Fruit fly (Drosophila melanogaster) whole organism, prepupa: ENCODE measurements around the gene CG11309.

Source experiments
- Blimp-1 ChIP-seq: fragments of 200-800 bp; sonication (Bioruptor generic); optimal IDR thresholded peaks from 3 replicates; lab custom pipeline; 2017; ENCODE audit warnings: missing biosample characterization, missing genetic modification characterization, mild to moderate bottlenecking, moderate library complexity, missing genetic modification reagents
- CG10631 ChIP-seq: fragments of 200-800 bp; sonication (Bioruptor generic); optimal IDR thresholded peaks from 2 replicates; lab custom pipeline; 2016; ENCODE audit warnings: missing biosample characterization, missing genetic modification characterization
- CG11762 ChIP-seq: fragments of 200-800 bp; sonication (Bioruptor generic); optimal IDR thresholded peaks from 3 replicates; lab custom pipeline; 2016; ENCODE audit warnings: missing biosample characterization, missing genetic modification characterization; ENCODE audit not compliant: insufficient read depth
- CG11902 ChIP-seq: fragments of 200-800 bp; sonication (Bioruptor generic); optimal IDR thresholded peaks from 3 replicates; lab custom pipeline; 2016; ENCODE audit warnings: missing biosample characterization, missing genetic modification characterization
- CG15336 ChIP-seq: fragments of 200-800 bp; sonication (Bioruptor generic); IDR thresholded peaks from 2 replicates; pipeline ENCODE4 v1.3.6; 2022; ENCODE audit warnings: missing biosample characterization, missing genetic modification characterization
- CG3032 ChIP-seq: fragments of 200-800 bp; optimal IDR thresholded peaks from 2 replicates; lab custom pipeline; 2019; ENCODE audit warnings: missing biosample characterization, mild to moderate bottlenecking, missing genetic modification characterization, moderate library complexity
- CG31627 ChIP-seq: fragments of 200-800 bp; sonication (Bioruptor generic); optimal IDR thresholded peaks from 3 replicates; lab custom pipeline; 2016; ENCODE audit warnings: missing biosample characterization, missing genetic modification characterization
- CG32006 ChIP-seq: fragments of 200-800 bp; sonication (Bioruptor generic); optimal IDR thresholded peaks from 3 replicates; lab custom pipeline; 2017; ENCODE audit warnings: missing biosample characterization, mild to moderate bottlenecking, missing genetic modification characterization
- CG34406 ChIP-seq: fragments of 200-800 bp; sonication (Bioruptor generic); optimal IDR thresholded peaks from 3 replicates; lab custom pipeline; 2016; ENCODE audit warnings: missing biosample characterization, missing genetic modification characterization
- CG6276 ChIP-seq: fragments of 200-800 bp; sonication (Bioruptor generic); optimal IDR thresholded peaks from 2 replicates; lab custom pipeline; 2017; ENCODE audit warnings: missing biosample characterization, mild to moderate bottlenecking, missing genetic modification characterization
- CG6792 ChIP-seq: fragments of 200-800 bp; sonication (Bioruptor generic); optimal IDR thresholded peaks from 3 replicates; lab custom pipeline; 2016; ENCODE audit warnings: missing biosample characterization, missing genetic modification characterization
- CG6854 ChIP-seq: fragments of 200-800 bp; sonication (Bioruptor generic); optimal IDR thresholded peaks from 2 replicates; lab custom pipeline; 2017; ENCODE audit warnings: missing biosample characterization, mild to moderate bottlenecking, missing genetic modification characterization
- CG7368 ChIP-seq: fragments of 200-800 bp; sonication (Bioruptor generic); optimal IDR thresholded peaks from 3 replicates; lab custom pipeline; 2016; ENCODE audit warnings: missing biosample characterization, missing genetic modification characterization
- CG8632 ChIP-seq: fragments of 200-800 bp; sonication (Bioruptor generic); optimal IDR thresholded peaks from 3 replicates; lab custom pipeline; 2016; ENCODE audit warnings: missing biosample characterization, missing genetic modification characterization
- CG9139 ChIP-seq: fragments of 200-800 bp; sonication (Bioruptor generic); optimal IDR thresholded peaks from 3 replicates; lab custom pipeline; 2017; ENCODE audit warnings: missing biosample characterization, mild to moderate bottlenecking, missing genetic modification characterization
- Eip78C ChIP-seq: fragments of 200-800 bp; sonication (Bioruptor generic); peaks from one replicate; lab custom pipeline; 2016; ENCODE audit warnings: missing biosample characterization, missing genetic modification characterization
- Gug ChIP-seq: fragments of 200-800 bp; sonication (Bioruptor generic); IDR thresholded peaks from 2 replicates; pipeline ENCODE4 v1.3.6; 2022; ENCODE audit warnings: missing biosample characterization, missing genetic modification characterization
- Hr39 ChIP-seq: fragments of 200-800 bp; sonication (Bioruptor generic); optimal IDR thresholded peaks from 2 replicates; lab custom pipeline; 2016; ENCODE audit warnings: missing biosample characterization, missing genetic modification characterization
- Hr4 ChIP-seq: fragments of 200-800 bp; sonication (Bioruptor generic); optimal IDR thresholded peaks from 3 replicates; lab custom pipeline; 2016; ENCODE audit warnings: missing biosample characterization, missing genetic modification characterization
- Met ChIP-seq: fragments of 200-800 bp; sonication (Bioruptor generic); optimal IDR thresholded peaks from 3 replicates; lab custom pipeline; 2016; ENCODE audit warnings: missing biosample characterization, missing genetic modification characterization
- OdsH ChIP-seq: fragments of 200-800 bp; sonication (Bioruptor generic); optimal IDR thresholded peaks from 3 replicates; lab custom pipeline; 2016; ENCODE audit warnings: missing biosample characterization, missing genetic modification characterization
- Sox14 ChIP-seq: fragments of 200-800 bp; sonication (Bioruptor generic); optimal IDR thresholded peaks from 3 replicates; lab custom pipeline; 2016; ENCODE audit warnings: missing biosample characterization, missing genetic modification characterization
- acj6 ChIP-seq: fragments of 200-800 bp; sonication (Bioruptor generic); optimal IDR thresholded peaks from 3 replicates; lab custom pipeline; 2016; ENCODE audit warnings: missing biosample characterization, missing genetic modification characterization
- cyc ChIP-seq: fragments of 200-800 bp; sonication (Bioruptor generic); optimal IDR thresholded peaks from 3 replicates; lab custom pipeline; 2016; ENCODE audit warnings: missing biosample characterization, missing genetic modification characterization
- dac ChIP-seq: fragments of 200-800 bp; sonication (Bioruptor generic); optimal IDR thresholded peaks from 2 replicates; lab custom pipeline; 2017; ENCODE audit warnings: missing biosample characterization, mild to moderate bottlenecking, missing genetic modification characterization
- dsx ChIP-seq: fragments of 200-800 bp; optimal IDR thresholded peaks from 3 replicates; lab custom pipeline; 2019; ENCODE audit warnings: missing biosample characterization, mild to moderate bottlenecking, missing genetic modification characterization, moderate library complexity; ENCODE audit not compliant: poor library complexity, severe bottlenecking
- esn ChIP-seq: fragments of 200-800 bp; sonication (Bioruptor generic); optimal IDR thresholded peaks from 2 replicates; lab custom pipeline; 2016; ENCODE audit warnings: missing biosample characterization, mild to moderate bottlenecking, missing genetic modification characterization, moderate library complexity
- fd59A ChIP-seq: fragments of 200-800 bp; sonication (Bioruptor generic); optimal IDR thresholded peaks from 2 replicates; lab custom pipeline; 2017; ENCODE audit warnings: missing biosample characterization, mild to moderate bottlenecking, missing genetic modification characterization, missing genetic modification reagents
- fd85E ChIP-seq: fragments of 200-800 bp; sonication (Bioruptor generic); optimal IDR thresholded peaks from 3 replicates; lab custom pipeline; 2016; ENCODE audit warnings: missing biosample characterization, missing genetic modification characterization
- net ChIP-seq: fragments of 200-800 bp; sonication (Bioruptor generic); optimal IDR thresholded peaks from 3 replicates; lab custom pipeline; 2016; ENCODE audit warnings: missing biosample characterization, missing genetic modification characterization
- pdm3 ChIP-seq: fragments of 200-800 bp; sonication (Bioruptor generic); optimal IDR thresholded peaks from 3 replicates; lab custom pipeline; 2016; ENCODE audit warnings: missing biosample characterization, missing genetic modification characterization
- salr ChIP-seq, 2 experiments: fragments of 200-800 bp; sonication (Bioruptor generic); optimal IDR thresholded peaks; 3 replicates each; lab custom pipeline; 2016 to 2018; ENCODE audit warnings: missing biosample characterization in 2 of 2, missing genetic modification characterization in 2 of 2, mild to moderate bottlenecking in 1 of 2
- spab ChIP-seq: fragments of 200-800 bp; sonication (Bioruptor generic); optimal IDR thresholded peaks from 2 replicates; lab custom pipeline; 2017; ENCODE audit warnings: missing biosample characterization, mild to moderate bottlenecking, missing genetic modification characterization, missing genetic modification reagents
- ss ChIP-seq, 2 experiments: fragments of 200-800 bp; sonication (Bioruptor generic); optimal IDR thresholded peaks; 2 replicates in 1 of 2; 3 replicates in 1 of 2; lab custom pipeline; 2017 to 2018; ENCODE audit warnings: mild to moderate bottlenecking in 2 of 2, missing biosample characterization in 2 of 2, missing genetic modification characterization in 2 of 2, moderate library complexity in 1 of 2
- topi ChIP-seq: fragments of 200-800 bp; sonication (Bioruptor generic); optimal IDR thresholded peaks from 3 replicates; lab custom pipeline; 2016; ENCODE audit warnings: missing biosample characterization, missing genetic modification characterization
- vri ChIP-seq: fragments of 200-800 bp; sonication (Bioruptor generic); optimal IDR thresholded peaks from 3 replicates; lab custom pipeline; 2016; ENCODE audit warnings: missing biosample characterization, mild to moderate bottlenecking, missing genetic modification characterization

Gene CG11309

DNA sequence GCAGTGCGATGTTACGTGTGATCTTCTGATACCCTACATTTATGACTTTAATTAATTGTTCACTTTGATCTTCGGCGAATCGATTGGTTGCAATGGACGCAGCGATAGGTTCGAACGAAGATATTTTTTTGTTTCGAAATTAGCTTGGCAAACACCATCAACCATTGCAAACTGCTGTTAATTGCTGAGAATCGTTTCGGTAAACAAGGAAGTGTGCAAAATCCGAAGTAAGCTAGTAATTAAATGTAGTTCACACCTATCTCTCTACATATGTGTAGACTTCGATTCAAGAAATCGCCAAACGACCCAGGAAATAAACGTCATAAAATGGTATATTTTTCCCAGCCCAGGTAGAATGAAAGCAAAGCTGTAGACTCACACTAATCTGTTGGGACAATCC lies 6.1 kb downstream of the CG11309 start, which contains the start of gene CG43702:
CG43702 (plus strand) TSS at position 301 of the 400 bp plus-strand sequence.
- no peak for TF ChIP-seq Hr39 (GFP tag; lab: Kevin White, UChicago)
- no peak for TF ChIP-seq vri (GFP tag; lab: Kevin White, UChicago)

DNA sequence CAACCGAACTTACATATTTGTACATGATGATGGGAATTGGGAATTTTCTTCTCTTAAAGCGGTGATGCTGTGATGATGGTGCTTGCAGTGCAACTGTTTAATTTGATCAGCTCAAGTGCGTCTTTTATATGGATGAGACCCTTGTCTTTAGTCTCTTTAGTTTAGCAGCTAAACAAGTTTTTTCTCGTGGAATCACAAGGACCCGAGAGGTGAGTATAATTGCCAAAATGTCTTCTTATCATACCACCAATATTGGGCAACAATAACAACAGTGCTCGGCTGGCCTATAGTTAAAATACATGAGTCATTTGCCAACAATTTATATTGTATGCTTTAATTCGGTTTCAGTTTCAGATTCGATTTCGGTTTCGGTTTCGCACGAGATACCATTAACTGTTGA lies 6.8 kb downstream of the CG11309 start, which contains the start of gene Edg78E:
Edg78E (minus strand) TSS at position 101 of the 400 bp plus-strand sequence.
- TF ChIP-seq Met (GFP tag; lab: Kevin White, UChicago) (no peak), CG34406 (GFP tag; lab: Kevin White, UChicago) (no peak), CG11762 (no peak)

DNA sequence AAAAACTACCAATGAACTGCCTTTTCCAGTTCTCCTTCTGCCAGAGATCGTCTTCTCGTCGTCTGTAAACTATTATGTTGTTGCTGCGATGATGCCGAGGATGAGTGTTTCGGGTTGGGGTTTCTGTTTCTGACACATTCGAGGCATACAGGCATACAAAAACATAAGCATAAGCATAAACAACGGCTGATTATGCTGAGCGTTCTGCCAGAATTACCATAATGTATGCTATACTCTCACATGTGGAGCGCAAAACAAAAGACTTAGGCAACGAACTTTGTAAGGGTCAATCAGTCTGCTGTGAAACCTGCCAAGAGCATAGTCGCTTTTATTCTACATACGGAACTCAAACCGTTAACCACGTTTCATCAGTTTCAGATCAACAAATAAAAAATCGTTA lies 10.3 kb downstream of the CG11309 start, which contains the start of gene Cpr78Cb:
Cpr78Cb (plus strand) TSS at position 291 of the 400 bp plus-strand sequence.
- TF ChIP-seq OdsH (GFP tag; lab: Kevin White, UChicago) (no peak), CG8632 (GFP tag; lab: Kevin White, UChicago) (no peak)

DNA sequence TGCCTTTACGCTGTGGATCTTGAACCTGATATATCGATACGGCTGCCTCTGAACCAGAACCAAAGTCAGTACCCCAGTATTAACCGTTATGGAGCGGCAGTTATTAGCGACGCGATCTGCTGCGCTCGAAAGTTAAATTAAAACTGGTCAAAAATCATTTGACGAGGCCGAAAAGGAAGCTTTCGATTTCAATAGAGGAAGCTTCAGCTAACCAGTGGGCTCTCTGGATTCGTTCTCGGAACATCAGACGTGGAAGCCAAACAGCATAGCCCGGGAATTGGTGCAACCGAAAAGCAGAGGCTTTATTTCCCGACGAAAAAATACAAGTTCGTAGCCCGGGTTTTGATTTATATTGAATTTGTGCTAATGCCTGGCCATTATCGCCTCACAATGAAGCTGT lies 11.8 kb downstream of the CG11309 start, which contains the start of gene Cpr78Ca:
Cpr78Ca (minus strand) TSS at position 101 of the 400 bp plus-strand sequence.
- no peak for TF ChIP-seq fd85E (GFP tag; lab: Kevin White, UChicago)
- TF ChIP-seq topi (GFP tag; lab: Kevin White, UChicago) = no peak
- TF ChIP-seq Gug (GFP tag; lab: Robert Waterston, UW) = no peak
- no peak for TF ChIP-seq CG8632 (GFP tag; lab: Kevin White, UChicago)
- no peak for TF ChIP-seq Sox14 (GFP tag; lab: Kevin White, UChicago)
- no peak for TF ChIP-seq cyc (GFP tag; lab: Kevin White, UChicago)
- TF ChIP-seq Eip78C (GFP tag; lab: Kevin White, UChicago) = no peak
- TF ChIP-seq esn (GFP tag; lab: Kevin White, UChicago) = no peak
- no peak for TF ChIP-seq CG10631
- TF ChIP-seq CG11762 = no peak
- no peak for TF ChIP-seq CG6276 (GFP tag; lab: Kevin White, UChicago)
- no peak for TF ChIP-seq dsx (GFP tag; lab: Kevin White, UChicago)
- TF ChIP-seq fd59A = no peak
- no peak for TF ChIP-seq CG31627
- TF ChIP-seq CG32006 = no peak

DNA sequence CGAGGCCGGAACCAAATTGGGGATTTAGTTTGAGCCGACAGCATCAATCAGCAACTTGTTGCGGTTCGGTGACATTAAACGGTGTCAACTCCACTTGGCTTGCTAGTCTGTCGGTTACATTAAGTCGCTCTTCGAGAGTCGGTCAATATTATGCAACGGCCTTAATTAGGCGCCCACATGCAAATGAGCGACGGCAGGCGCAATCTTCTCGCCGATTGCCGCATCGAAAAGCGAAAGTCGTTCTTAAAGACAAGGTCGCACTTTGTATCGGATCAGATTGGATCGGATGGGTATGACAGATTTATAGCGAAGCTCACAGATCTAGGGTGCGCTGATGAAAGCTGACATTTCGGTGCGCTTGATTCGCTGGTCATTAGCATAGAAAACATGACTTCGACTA lies 13.4 kb downstream of the CG11309 start:
- no peak for TF ChIP-seq CG10631
- TF ChIP-seq acj6 (GFP tag; lab: Kevin White, UChicago) = no peak
- TF ChIP-seq esn (GFP tag; lab: Kevin White, UChicago) = no peak
- no peak for TF ChIP-seq CG34406 (GFP tag; lab: Kevin White, UChicago)
- no peak for TF ChIP-seq cyc (GFP tag; lab: Kevin White, UChicago)

DNA sequence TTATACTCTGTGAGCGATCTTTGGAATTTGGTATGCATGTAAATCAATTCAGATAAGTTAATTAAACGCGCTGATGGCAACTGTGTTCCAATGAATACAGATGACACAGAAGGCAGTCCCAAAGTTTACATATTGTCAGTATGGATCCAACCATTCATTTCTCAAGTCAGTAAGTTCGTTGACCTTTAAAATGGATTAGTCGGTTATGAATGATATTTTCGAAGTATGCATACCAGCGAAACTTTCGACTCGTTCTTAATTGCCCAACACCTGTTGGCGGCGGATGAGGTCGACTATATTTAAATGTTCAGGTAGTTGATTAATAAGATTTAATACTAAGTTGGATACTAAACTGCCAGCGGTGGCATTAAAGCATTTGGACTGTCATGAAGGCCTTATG lies 14.1 kb downstream of the CG11309 start:
- TF ChIP-seq Eip78C (GFP tag; lab: Kevin White, UChicago) (peak; percentile 2), fd59A (no peak)
- TF ChIP-seq, all 60 proteins: peak for 1

DNA sequence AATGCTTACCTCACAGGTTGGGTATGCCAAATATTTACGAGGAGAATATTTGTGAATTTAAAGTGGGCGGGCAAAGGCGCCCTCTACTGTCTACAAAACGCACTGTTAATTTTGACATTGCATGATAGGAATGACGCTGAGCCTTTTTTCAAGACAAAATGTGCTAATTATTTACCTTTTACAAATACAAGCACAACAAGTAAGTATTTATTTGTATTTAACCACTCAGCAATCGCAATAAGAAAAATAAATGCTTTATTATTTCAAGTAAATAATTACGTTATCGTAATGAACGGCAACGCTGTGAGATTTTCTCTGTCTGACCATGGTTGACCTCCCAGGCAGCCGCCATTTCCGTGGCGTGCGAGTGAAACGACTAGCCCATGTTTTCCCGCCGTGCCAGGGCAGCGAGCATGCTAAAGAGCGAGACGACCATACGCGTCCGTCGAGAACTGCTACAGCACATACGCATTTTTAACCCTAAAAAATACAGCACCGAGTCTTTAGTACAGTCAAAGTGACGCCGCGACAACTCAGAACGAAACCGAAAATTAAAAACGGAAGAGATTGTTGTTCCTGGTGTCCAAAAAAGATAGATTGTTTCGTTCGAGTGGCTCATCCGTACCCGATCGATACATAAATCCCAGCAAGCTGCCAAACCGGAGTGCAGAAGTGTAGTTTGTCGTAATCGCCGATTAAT lies 18.7 kb downstream of the CG11309 start, which contains the start of the genes CG12974 and pzg:
CG12974 (minus strand) TSS at position 324 of the 700 bp plus-strand sequence.
pzg (plus strand) TSS at position 461 of the 700 bp plus-strand sequence.
- TF ChIP-seq Met (GFP tag; lab: Kevin White, UChicago) (no peak), salr (GFP tag; optimal IDR thresholded peaks at IDR 0.05; lab: Kevin White, UChicago) (peak in 1 of 2 experiments; percentile 32), ss (GFP tag; optimal IDR thresholded peaks at IDR 0.05; lab: Kevin White, UChicago) (no peak), CG11902 (peak; percentile 54), OdsH (GFP tag; lab: Kevin White, UChicago) (peak; percentile 61), Hr39 (GFP tag; lab: Kevin White, UChicago) (peak; percentile 74), CG15336 (GFP tag; lab: Robert Waterston, UW) (no peak), vri (GFP tag; lab: Kevin White, UChicago) (peak; percentile 65), spab (GFP tag; lab: Kevin White, UChicago) (no peak), CG7368 (no peak), CG11762 (peak; percentile 5), Sox14 (GFP tag; lab: Kevin White, UChicago) (peak; percentile 70), net (peak; percentile 25), Blimp-1 (GFP tag; lab: Kevin White, UChicago) (peak; percentile 56), pdm3 (GFP tag; lab: Kevin White, UChicago) (peak; percentile 61), CG9139 (peak; percentile 11), CG6854 (GFP tag; lab: Kevin White, UChicago) (peak; percentile 70), CG6792 (GFP tag; lab: Kevin White, UChicago) (peak; percentile 25), Hr4 (GFP tag; lab: Kevin White, UChicago) (peak; percentile 47), dac (no peak), CG3032 (peak; percentile 69)
